Fruit fly (Drosophila melanogaster) whole organism, embryonic: ENCODE measurements around the gene CG5188.

Source experiments
- Atf3 ChIP-seq: fragments of 200-800 bp; sonication (Bioruptor generic); optimal IDR thresholded peaks from 3 replicates; lab custom pipeline; 2016; ENCODE audit warnings: missing biosample characterization, missing genetic modification characterization
- BtbVII ChIP-seq: fragments of 200-800 bp; sonication (Bioruptor generic); optimal IDR thresholded peaks from 3 replicates; lab custom pipeline; 2017; ENCODE audit warnings: missing biosample characterization, mild to moderate bottlenecking, missing genetic modification characterization
- CG10462 ChIP-seq: fragments of 200-800 bp; sonication (Bioruptor generic); optimal IDR thresholded peaks from 2 replicates; lab custom pipeline; 2016; ENCODE audit warnings: missing biosample characterization, missing genetic modification characterization
- CG10565 ChIP-seq: fragments of 200-800 bp; sonication (Bioruptor generic); optimal IDR thresholded peaks from 3 replicates; lab custom pipeline; 2016; ENCODE audit warnings: missing biosample characterization, mild to moderate bottlenecking, missing genetic modification characterization
- CG11560 ChIP-seq: fragments of 200-800 bp; sonication (Bioruptor generic); IDR thresholded peaks from 3 replicates; pipeline ENCODE4 v1.3.6; 2022; ENCODE audit warnings: missing biosample characterization, missing genetic modification characterization
- CG12155 ChIP-seq: fragments of 200-800 bp; sonication (Bioruptor generic); optimal IDR thresholded peaks from 3 replicates; lab custom pipeline; 2016; ENCODE audit warnings: missing biosample characterization, missing genetic modification characterization
- CG1233 ChIP-seq: fragments of 200-800 bp; sonication (Bioruptor generic); optimal IDR thresholded peaks from 4 replicates; lab custom pipeline; 2018; ENCODE audit warnings: missing biosample characterization, mild to moderate bottlenecking, missing genetic modification characterization
- CG12744 ChIP-seq: fragments of 200-800 bp; sonication (Bioruptor generic); optimal IDR thresholded peaks from 2 replicates; lab custom pipeline; 2016; ENCODE audit warnings: missing biosample characterization, missing genetic modification characterization
- CG12769 ChIP-seq: fragments of 200-800 bp; sonication (Bioruptor generic); optimal IDR thresholded peaks from 2 replicates; lab custom pipeline; 2019; ENCODE audit warnings: missing biosample characterization, mild to moderate bottlenecking, missing genetic modification characterization, moderate library complexity
- CG14014 ChIP-seq: fragments of 200-800 bp; sonication (Bioruptor generic); IDR thresholded peaks from 2 replicates; pipeline ENCODE4 v1.3.6; 2022; ENCODE audit warnings: missing biosample characterization, missing genetic modification characterization
- CG1603 ChIP-seq: fragments of 200-800 bp; sonication (Bioruptor generic); optimal IDR thresholded peaks from 2 replicates; lab custom pipeline; 2019; ENCODE audit warnings: missing biosample characterization, mild to moderate bottlenecking, missing genetic modification characterization, moderate library complexity
- CG17186 ChIP-seq: fragments of 200-800 bp; sonication (Bioruptor generic); optimal IDR thresholded peaks from 3 replicates; lab custom pipeline; 2017; ENCODE audit warnings: missing biosample characterization, missing genetic modification reagents, missing genetic modification characterization
- CG18011 ChIP-seq: fragments of 200-800 bp; sonication (Bioruptor generic); optimal IDR thresholded peaks from 2 replicates; lab custom pipeline; 2017; ENCODE audit warnings: missing biosample characterization, missing genetic modification characterization, mild to moderate bottlenecking, moderate library complexity, missing genotype
- CG2120 ChIP-seq: fragments of 200-800 bp; sonication (Bioruptor generic); optimal IDR thresholded peaks from 3 replicates; lab custom pipeline; 2016; ENCODE audit warnings: missing biosample characterization, missing genetic modification characterization
- CG2202 ChIP-seq: fragments of 200-800 bp; sonication (Bioruptor generic); optimal IDR thresholded peaks from 2 replicates; lab custom pipeline; 2018; ENCODE audit warnings: missing biosample characterization, mild to moderate bottlenecking, missing genetic modification characterization
- CG3065 ChIP-seq: fragments of 200-800 bp; sonication (Bioruptor generic); optimal IDR thresholded peaks from 2 replicates; lab custom pipeline; 2016; ENCODE audit warnings: missing biosample characterization, missing genetic modification characterization
- CG31224 ChIP-seq: fragments of 200-800 bp; sonication (Bioruptor generic); IDR thresholded peaks from 2 replicates; pipeline ENCODE4 v1.3.6; 2022; ENCODE audit warnings: missing biosample characterization, missing genetic modification characterization
- CG31388 ChIP-seq: fragments of 200-800 bp; sonication (Bioruptor generic); optimal IDR thresholded peaks from 2 replicates; lab custom pipeline; 2016; ENCODE audit warnings: missing biosample characterization, missing genetic modification characterization
- CG3163 ChIP-seq: fragments of 200-800 bp; sonication (Bioruptor generic); optimal IDR thresholded peaks from 3 replicates; lab custom pipeline; 2016; ENCODE audit warnings: missing biosample characterization, missing genetic modification characterization
- CG3281 ChIP-seq: fragments of 200-800 bp; sonication (Bioruptor generic); optimal IDR thresholded peaks from 3 replicates; lab custom pipeline; 2017; ENCODE audit warnings: missing biosample characterization, mild to moderate bottlenecking, missing genetic modification characterization
- CG6272 ChIP-seq: fragments of 200-800 bp; sonication (Bioruptor generic); IDR thresholded peaks from 2 replicates; pipeline ENCODE4 v1.3.6; 2022; ENCODE audit warnings: missing biosample characterization, missing genetic modification characterization
- CG7556 ChIP-seq: fragments of 200-800 bp; sonication (Bioruptor generic); optimal IDR thresholded peaks from 2 replicates; lab custom pipeline; 2017; ENCODE audit warnings: missing biosample characterization, mild to moderate bottlenecking, missing genetic modification characterization
- CG8388 ChIP-seq: fragments of 200-800 bp; sonication (Bioruptor generic); optimal IDR thresholded peaks from 2 replicates; lab custom pipeline; 2019; ENCODE audit warnings: missing biosample characterization, mild to moderate bottlenecking, missing genetic modification characterization, moderate library complexity
- CG8944 ChIP-seq: fragments of 200-800 bp; sonication (Bioruptor generic); optimal IDR thresholded peaks from 3 replicates; lab custom pipeline; 2016; ENCODE audit warnings: missing biosample characterization, missing genetic modification characterization
- CoRest ChIP-seq: fragments of 200-800 bp; sonication (Bioruptor generic); optimal IDR thresholded peaks from 3 replicates; lab custom pipeline; 2018; ENCODE audit warnings: missing biosample characterization, mild to moderate bottlenecking, missing genetic modification characterization, moderate library complexity
- D ChIP-seq, 2 experiments: fragments of 200-800 bp in 1 of 2; fragments of >200 bp in 1 of 2; sonication (Bioruptor generic) in 1 of 2; optimal IDR thresholded peaks; 2 replicates in 1 of 2; 3 replicates in 1 of 2; lab custom pipeline; 2017; ENCODE audit warnings: mild to moderate bottlenecking in 1 of 2, missing biosample characterization in 1 of 2, missing genetic modification characterization in 1 of 2, missing genetic modification reagents in 1 of 2
- D19B ChIP-seq: fragments of 200-800 bp; sonication (Bioruptor generic); optimal IDR thresholded peaks from 2 replicates; lab custom pipeline; 2017; ENCODE audit warnings: missing biosample characterization, mild to moderate bottlenecking, missing genetic modification characterization
- HLH4C ChIP-seq: fragments of 200-800 bp; sonication (Bioruptor generic); IDR thresholded peaks from 3 replicates; pipeline ENCODE4 v1.3.6; 2022; ENCODE audit warnings: missing biosample characterization, missing genetic modification characterization; ENCODE audit not compliant: partially characterized antibody
- Lpt ChIP-seq: fragments of >200 bp; optimal IDR thresholded peaks from 2 replicates; lab custom pipeline; 2018; ENCODE audit warnings: missing biosample characterization, missing genetic modification characterization
- MESR4 ChIP-seq: fragments of 200-800 bp; sonication (Bioruptor generic); optimal IDR thresholded peaks from 2 replicates; lab custom pipeline; 2018; ENCODE audit warnings: missing biosample characterization, mild to moderate bottlenecking, missing genetic modification characterization, moderate library complexity
- Oaz ChIP-seq: fragments of 200-800 bp; sonication (Bioruptor generic); IDR thresholded peaks from 2 replicates; pipeline ENCODE4 v1.3.6; 2022; ENCODE audit warnings: missing biosample characterization, missing genetic modification characterization
- Ravus ChIP-seq: fragments of 200-800 bp; sonication (Bioruptor generic); IDR thresholded peaks from 2 replicates; pipeline ENCODE4 v1.3.6; 2022; ENCODE audit warnings: missing biosample characterization, missing genetic modification characterization
- TFAM ChIP-seq: fragments of 200-800 bp; sonication (Bioruptor generic); optimal IDR thresholded peaks from 2 replicates; lab custom pipeline; 2017; ENCODE audit warnings: missing biosample characterization, missing genetic modification characterization, inconsistent platforms
- ac ChIP-seq: fragments of 200-800 bp; sonication (Bioruptor generic); optimal IDR thresholded peaks from 3 replicates; lab custom pipeline; 2017; ENCODE audit warnings: missing biosample characterization, mild to moderate bottlenecking, missing genetic modification characterization
- dm ChIP-seq: fragments of 200-800 bp; sonication (Bioruptor generic); optimal IDR thresholded peaks from 3 replicates; lab custom pipeline; 2016; ENCODE audit warnings: missing biosample characterization, missing genetic modification characterization
- dysf ChIP-seq: fragments of 200-800 bp; sonication (Bioruptor generic); IDR thresholded peaks from 3 replicates; pipeline ENCODE4 v1.3.6; 2022; ENCODE audit warnings: missing biosample characterization, missing genetic modification characterization
- gcm ChIP-seq: fragments of 200-800 bp; sonication (Bioruptor generic); optimal IDR thresholded peaks from 2 replicates; lab custom pipeline; 2019; ENCODE audit warnings: missing biosample characterization, mild to moderate bottlenecking, missing genetic modification characterization, moderate library complexity
- jing ChIP-seq: fragments of 200-800 bp; sonication (Bioruptor generic); optimal IDR thresholded peaks from 2 replicates; lab custom pipeline; 2018; ENCODE audit warnings: missing biosample characterization, mild to moderate bottlenecking, missing genetic modification characterization
- kay ChIP-seq: fragments of 200-800 bp; sonication (Bioruptor generic); optimal IDR thresholded peaks from 2 replicates; lab custom pipeline; 2016; ENCODE audit warnings: missing biosample characterization, missing genetic modification characterization
- knrl ChIP-seq: fragments of 200-800 bp; sonication (Bioruptor generic); IDR thresholded peaks from 3 replicates; pipeline ENCODE4 v1.3.6; 2022; ENCODE audit warnings: missing biosample characterization, missing genetic modification characterization; ENCODE audit not compliant: partially characterized antibody
- lab ChIP-seq: fragments of 200-800 bp; sonication (Bioruptor generic); optimal IDR thresholded peaks from 3 replicates; lab custom pipeline; 2017; ENCODE audit warnings: missing biosample characterization, missing genetic modification characterization, mild to moderate bottlenecking, moderate library complexity, missing genetic modification reagents
- luna ChIP-seq: fragments of 200-800 bp; sonication (Bioruptor generic); optimal IDR thresholded peaks from 2 replicates; lab custom pipeline; 2016; ENCODE audit warnings: missing biosample characterization, missing genetic modification characterization
- mirr ChIP-seq: fragments of 200-800 bp; sonication (Bioruptor generic); optimal IDR thresholded peaks from 3 replicates; lab custom pipeline; 2018; ENCODE audit warnings: missing biosample characterization, mild to moderate bottlenecking, missing genetic modification characterization
- repo ChIP-seq: fragments of 200-800 bp; sonication (Bioruptor generic); optimal IDR thresholded peaks from 2 replicates; lab custom pipeline; 2016; ENCODE audit warnings: missing biosample characterization, missing genetic modification characterization
- ro ChIP-seq: fragments of 200-800 bp; sonication (Bioruptor generic); IDR thresholded peaks from 2 replicates; pipeline ENCODE4 v1.3.6; 2022; ENCODE audit warnings: missing biosample characterization, missing genetic modification characterization
- stwl ChIP-seq: fragments of 200-800 bp; sonication (Bioruptor generic); optimal IDR thresholded peaks from 3 replicates; lab custom pipeline; 2018; ENCODE audit warnings: missing biosample characterization, mild to moderate bottlenecking, missing genetic modification characterization, moderate library complexity
- sug ChIP-seq: fragments of 200-800 bp; optimal IDR thresholded peaks from 2 replicates; lab custom pipeline; 2019; ENCODE audit warnings: missing biosample characterization, mild to moderate bottlenecking, missing genetic modification characterization, moderate library complexity
- ttk ChIP-seq: fragments of 200-800 bp; sonication (Bioruptor generic); IDR thresholded peaks from 2 replicates; pipeline ENCODE4 v2.1.2; 2022; ENCODE audit warnings: missing biosample characterization, missing genetic modification characterization
- vvl ChIP-seq: fragments of 200-800 bp; sonication (Bioruptor generic); IDR thresholded peaks from 2 replicates; pipeline ENCODE4 v1.3.6; 2022; ENCODE audit warnings: missing biosample characterization, missing genetic modification characterization
- zen2 ChIP-seq: fragments of 200-800 bp; sonication (Bioruptor generic); IDR thresholded peaks from 3 replicates; pipeline ENCODE4 v1.3.6; 2022; ENCODE audit warnings: missing biosample characterization, missing genetic modification characterization; ENCODE audit not compliant: partially characterized antibody
- zfh2 ChIP-seq: fragments of 200-800 bp; sonication (Bioruptor generic); optimal IDR thresholded peaks from 2 replicates; lab custom pipeline; 2016; ENCODE audit warnings: missing biosample characterization, missing genetic modification characterization

The CG5188 gene

dm6 chr2L:10468388-10468787, 39.8 kb downstream of the CG5188 start (continued):
- TF ChIP-seq HLH4C (GFP tag; lab: Robert Waterston, UW) = no peak
- no peak for TF ChIP-seq zen2 (GFP tag; lab: Robert Waterston, UW)
- no peak for TF ChIP-seq CG6272 (GFP tag; lab: Robert Waterston, UW)
- peak; percentile 26 for TF ChIP-seq sug (tag; lab: Kevin White, UChicago)
- peak; percentile 12 for TF ChIP-seq D19B (GFP tag; lab: Kevin White, UChicago)
- TF ChIP-seq CoRest (tag; lab: Kevin White, UChicago) = peak; percentile 63
- peak; percentile 2 for TF ChIP-seq gcm (GFP tag; lab: Kevin White, UChicago)
- no peak for TF ChIP-seq Atf3 (GFP tag; lab: Kevin White, UChicago)
- peak; percentile 15 for TF ChIP-seq CG7556 (GFP tag; lab: Kevin White, UChicago)
- TF ChIP-seq CG2120 (GFP tag; lab: Kevin White, UChicago) = peak; percentile 43
- TF ChIP-seq Ravus (GFP tag; lab: Robert Waterston, UW) = no peak
- TF ChIP-seq CG8388 (GFP tag; lab: Kevin White, UChicago) = peak; percentile 25
- peak; percentile 14 for TF ChIP-seq jing (GFP tag; lab: Kevin White, UChicago)
- peak; percentile 81 for TF ChIP-seq vvl
- no peak for TF ChIP-seq CG3065
- no peak for TF ChIP-seq stwl (tag; lab: Kevin White, UChicago)
- TF ChIP-seq CG12744 (GFP tag; lab: Kevin White, UChicago) = no peak
- no peak for TF ChIP-seq ac
- TF ChIP-seq kay (GFP tag; lab: Kevin White, UChicago) = peak; percentile 41
- no peak for TF ChIP-seq luna
- TF ChIP-seq BtbVII (GFP tag; lab: Kevin White, UChicago) = peak; percentile 18
- peak; percentile 51 for TF ChIP-seq ttk (GFP tag; lab: Robert Waterston, UW)
- peak; percentile 43 for TF ChIP-seq CG3281
- TF ChIP-seq CG12155 (GFP tag; lab: Kevin White, UChicago) = peak; percentile 10
- no peak for TF ChIP-seq TFAM (GFP tag; lab: Kevin White, UChicago)
- no peak for TF ChIP-seq CG3163
- no peak for TF ChIP-seq CG11560 (tag; lab: Robert Waterston, UW)
- no peak for TF ChIP-seq ro (GFP tag; lab: Robert Waterston, UW)
- no peak for TF ChIP-seq knrl (GFP tag; lab: Robert Waterston, UW)
- no peak for TF ChIP-seq CG10565
- no peak for TF ChIP-seq MESR4 (GFP tag; lab: Kevin White, UChicago)
- peak; percentile 62 for TF ChIP-seq CG1603 (tag; lab: Kevin White, UChicago)
- peak; percentile 58; the same call in 1 of the 2 replicates for TF ChIP-seq CG14014
- TF ChIP-seq CG8944 = peak; percentile 8
- peak; percentile 71 for TF ChIP-seq CG12769 (tag; lab: Kevin White, UChicago)
- TF ChIP-seq dysf (GFP tag; lab: Robert Waterston, UW) = peak; percentile 72
- no peak for TF ChIP-seq CG18011 (GFP tag; lab: Kevin White, UChicago)
- TF ChIP-seq CG2202 (tag; lab: Kevin White, UChicago) = no peak
- no peak for TF ChIP-seq D (optimal IDR thresholded peaks at IDR 0.05; lab: Kevin White, UChicago)
- peak; percentile 26 for TF ChIP-seq D (GFP tag; optimal IDR thresholded peaks at IDR 0.05; lab: Kevin White, UChicago)
- TF ChIP-seq CG31388 (GFP tag; lab: Kevin White, UChicago) = no peak
- TF ChIP-seq repo = no peak
- TF ChIP-seq CG1233 (GFP tag; lab: Kevin White, UChicago) = no peak
- TF ChIP-seq dm (GFP tag; lab: Kevin White, UChicago) = no peak
- TF ChIP-seq CG17186 (GFP tag; lab: Kevin White, UChicago) = no peak
- TF ChIP-seq zfh2 (GFP tag; lab: Kevin White, UChicago) = peak; percentile 5
- TF ChIP-seq CG31224 (GFP tag; lab: Robert Waterston, UW) = peak; percentile 44; the same call in 1 of the 2 replicates
- TF ChIP-seq CG10462 (GFP tag; lab: Kevin White, UChicago) = no peak
- no peak for TF ChIP-seq Oaz (GFP tag; lab: Robert Waterston, UW)
- TF ChIP-seq lab = peak; percentile 79
- peak; percentile 30 for TF ChIP-seq mirr (GFP tag; lab: Kevin White, UChicago)
- no peak for TF ChIP-seq Lpt (GFP tag; lab: Kevin White, UChicago)
